Worm (Caenorhabditis elegans) whole organism, L2 larva: ENCODE results near the gene epic-3.

Experiments
- aly-2 ChIP-seq: fragments of 150-350 bp; optimal IDR thresholded peaks from 2 replicates; lab custom pipeline; 2014; ENCODE audit warnings: missing biosample characterization, missing genetic modification characterization
- crh-2 ChIP-seq: sonication (generic microtip); optimal IDR thresholded peaks from 2 replicates; lab custom pipeline; 2017; ENCODE audit warnings: missing biosample characterization, missing genetic modification characterization

DNA sequence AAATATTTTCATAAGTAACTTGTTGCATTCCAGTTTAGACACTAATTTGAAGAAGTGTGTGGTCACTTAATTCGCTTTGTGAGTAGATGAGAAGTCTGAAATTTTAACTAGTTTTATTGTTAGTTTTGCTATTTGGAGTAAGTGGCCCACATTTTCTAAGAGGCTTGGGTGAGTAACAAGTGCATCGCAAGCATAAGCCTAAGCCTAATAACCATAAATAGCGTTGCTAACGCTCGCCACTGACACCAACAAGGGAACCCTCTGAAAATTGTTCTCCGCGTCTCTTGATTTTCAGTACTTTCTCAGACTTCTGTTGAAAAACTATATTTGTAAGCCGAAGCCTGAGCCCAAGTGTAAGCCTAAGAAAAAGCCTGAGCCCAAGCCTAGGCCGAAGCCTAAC is at the start of gene epic-3:
- TF ChIP-seq crh-2 = no peak
- no peak for TF ChIP-seq aly-2 (tag; lab: Kevin White, UChicago)
